Worm (Caenorhabditis elegans): ENCODE measurements around the gene fbxb-33.

The fbxb-33 gene

ce11 chrII:3655378-3655777 is 8.2 kb downstream of the fbxb-33 start, which contains the start of gene F19B10.5:
Gene F19B10.5 (plus strand): TSS chrII:3655678.
- TF ChIP-seq hmg-11 (tag; optimal IDR thresholded peaks at IDR 0.05) = no peak
- no peak for TF ChIP-seq egl-27 (tag; optimal IDR thresholded peaks at IDR 0.05)
- no peak for TF ChIP-seq ceh-28 (tag; optimal IDR thresholded peaks at IDR 0.05)
- TF ChIP-seq ceh-82 (tag; optimal IDR thresholded peaks at IDR 0.05) = no peak
- no peak for TF ChIP-seq zag-1 (tag; optimal IDR thresholded peaks at IDR 0.05)
- TF ChIP-seq ztf-4 (tag; optimal IDR thresholded peaks at IDR 0.05) = no peak
- TF ChIP-seq fkh-2 (tag; optimal IDR thresholded peaks at IDR 0.05) = no peak
- TF ChIP-seq unc-39 (tag; optimal IDR thresholded peaks at IDR 0.05) = no peak
- TF ChIP-seq fkh-10 (GFP tag; optimal IDR thresholded peaks at IDR 0.05) = no peak
- TF ChIP-seq nfya-1 (tag; optimal IDR thresholded peaks at IDR 0.05; ENCODE audit: insufficient read depth) = no peak
- no peak for TF ChIP-seq egl-5 (tag; optimal IDR thresholded peaks at IDR 0.05)
- TF ChIP-seq pqm-1 (tag; optimal IDR thresholded peaks at IDR 0.05) = no peak
- TF ChIP-seq skn-1 (tag; optimal IDR thresholded peaks at IDR 0.05) = no peak
- TF ChIP-seq nhr-76 (tag; optimal IDR thresholded peaks at IDR 0.05) = no peak
- no peak for TF ChIP-seq nhr-12 (tag; optimal IDR thresholded peaks at IDR 0.05)
- no peak for TF ChIP-seq fos-1 (tag; optimal IDR thresholded peaks at IDR 0.05)
- TF ChIP-seq nhr-23 (tag; optimal IDR thresholded peaks at IDR 0.05) = no peak

ce11 chrII:3659776-3660175 is 12.6 kb downstream of the fbxb-33 start, which contains the start of gene F19B10.4:
Gene F19B10.4 (plus strand): TSS chrII:3660076.
- TF ChIP-seq elt-2 (tag; optimal IDR thresholded peaks at IDR 0.05) (no peak), snpc-4 (tag; optimal IDR thresholded peaks at IDR 0.05) (no peak), nhr-12 (tag; optimal IDR thresholded peaks at IDR 0.05) (no peak), elt-1 (tag; optimal IDR thresholded peaks at IDR 0.05) (no peak), ceh-9 (tag; optimal IDR thresholded peaks at IDR 0.05) (no peak), ztf-4 (tag; optimal IDR thresholded peaks at IDR 0.05) (no peak), egl-27 (tag; optimal IDR thresholded peaks at IDR 0.05) (no peak), lin-15B (tag; optimal IDR thresholded peaks at IDR 0.05) (no peak), pqm-1 (tag; optimal IDR thresholded peaks at IDR 0.05) (no peak), fkh-2 (tag; optimal IDR thresholded peaks at IDR 0.05) (no peak), unc-62 (GFP tag; optimal IDR thresholded peaks at IDR 0.05) (no peak), skn-1 (tag; optimal IDR thresholded peaks at IDR 0.05) (no peak), ama-1 (optimal IDR thresholded peaks at IDR 0.05) (no peak)

- TF ChIP-seq snpc-4 (tag; optimal IDR thresholded peaks at IDR 0.05) = no peak
- no peak for TF ChIP-seq daf-12 (tag; optimal IDR thresholded peaks at IDR 0.05)
- peak; percentile 70 for TF ChIP-seq elt-2 (tag; optimal IDR thresholded peaks at IDR 0.05)
- TF ChIP-seq elt-3 (tag; optimal IDR thresholded peaks at IDR 0.05) = peak in 1 of 3 experiments; percentile 41
- TF ChIP-seq nfya-1 (tag; optimal IDR thresholded peaks at IDR 0.05; ENCODE audit: insufficient read depth) = peak; percentile 14
- TF ChIP-seq ceh-82 (tag; optimal IDR thresholded peaks at IDR 0.05) = no peak
- no peak for TF ChIP-seq mml-1 (tag; optimal IDR thresholded peaks at IDR 0.05)
- no peak for TF ChIP-seq skn-1 (tag; optimal IDR thresholded peaks at IDR 0.05)
- TF ChIP-seq egl-5 (tag; optimal IDR thresholded peaks at IDR 0.05) = no peak
- TF ChIP-seq pqm-1 (tag; optimal IDR thresholded peaks at IDR 0.05) = peak; percentile 56
- TF ChIP-seq unc-39 (tag; optimal IDR thresholded peaks at IDR 0.05) = no peak
Measured at ce11 chrII:3661932-3662331, 14.7 kb downstream of the fbxb-33 start, which contains the start of gene F19B10.13. Gene F19B10.13 (plus strand): TSS chrII:3662274.

ce11 chrII:3663796-3664195 is 16.6 kb downstream of the fbxb-33 start, which contains the start of gene F19B10.6:
Gene F19B10.6 (minus strand): TSS chrII:3663896.
- TF ChIP-seq ceh-28 (tag; optimal IDR thresholded peaks at IDR 0.05) = no peak
- no peak for TF ChIP-seq R02D3.7 (tag; optimal IDR thresholded peaks at IDR 0.05)
- no peak for TF ChIP-seq nfya-1 (tag; optimal IDR thresholded peaks at IDR 0.05; ENCODE audit: insufficient read depth)

ce11 chrII:3664470-3664869 is 17.3 kb downstream of the fbxb-33 start, which contains the start of gene F19B10.3:
Gene F19B10.3 (plus strand): TSS chrII:3664770.
- no peak for TF ChIP-seq mml-1 (tag; optimal IDR thresholded peaks at IDR 0.05)
- no peak for TF ChIP-seq nhr-76 (tag; optimal IDR thresholded peaks at IDR 0.05)
- TF ChIP-seq nhr-23 (tag; optimal IDR thresholded peaks at IDR 0.05) = no peak
- TF ChIP-seq nfya-1 (tag; optimal IDR thresholded peaks at IDR 0.05; ENCODE audit: insufficient read depth) = no peak

- TF ChIP-seq nhr-12 (tag; optimal IDR thresholded peaks at IDR 0.05) (no peak), nfya-1 (tag; optimal IDR thresholded peaks at IDR 0.05; ENCODE audit: insufficient read depth) (peak; percentile 55)
Measured at ce11 chrII:3665181-3665580, 18.0 kb downstream of the fbxb-33 start.

ce11 chrII:3669315-3669714 is 22.1 kb downstream of the fbxb-33 start, which contains the start of gene srx-97:
Gene srx-97 (minus strand): TSS chrII:3669415.
- TF ChIP-seq nhr-76 (tag; optimal IDR thresholded peaks at IDR 0.05) (no peak), aly-2 (tag; optimal IDR thresholded peaks at IDR 0.05) (no peak), nhr-43 (tag; optimal IDR thresholded peaks at IDR 0.05; ENCODE audit: poor library complexity, severe bottlenecking) (no peak), snpc-4 (tag; optimal IDR thresholded peaks at IDR 0.05) (no peak), fkh-2 (tag; optimal IDR thresholded peaks at IDR 0.05) (no peak), unc-39 (tag; optimal IDR thresholded peaks at IDR 0.05) (no peak), unc-62 (GFP tag; optimal IDR thresholded peaks at IDR 0.05) (no peak), ceh-16 (tag; optimal IDR thresholded peaks at IDR 0.05) (no peak), eor-1 (tag; optimal IDR thresholded peaks at IDR 0.05) (no peak), ceh-9 (tag; optimal IDR thresholded peaks at IDR 0.05) (no peak)

Data from whole organism, L3 larva.